Worm (Caenorhabditis elegans): Measurements from ENCODE around the gene F59B2.3.

Gene F59B2.3

DNA sequence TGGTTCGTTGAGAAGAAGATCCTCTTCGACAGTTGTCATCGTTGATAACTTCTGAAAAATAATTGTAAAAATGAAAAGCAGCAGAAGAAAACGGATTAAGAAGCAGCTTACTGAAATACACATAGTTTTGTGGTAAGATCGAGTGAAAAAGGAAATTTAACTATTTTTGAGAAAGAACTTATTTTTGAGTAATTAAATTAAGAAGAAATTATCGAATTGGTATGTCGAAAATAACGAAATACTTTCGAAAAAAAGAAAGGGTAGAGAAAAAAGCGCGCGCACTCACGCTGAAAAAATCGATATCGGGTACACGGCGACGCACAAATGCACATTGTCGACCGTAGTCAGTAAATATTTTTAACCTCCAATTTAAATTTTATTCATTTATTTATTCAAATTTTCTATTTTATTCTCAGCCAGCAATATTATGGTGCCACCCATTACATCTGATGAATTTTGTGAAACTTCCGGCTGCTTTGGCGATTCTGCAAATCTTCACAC, 43.4 kb downstream of the F59B2.3 start, which contains the start of the genes ZK643.5 and ZK643.2 (continued):
- no peak for TF ChIP-seq Y79H2A.3 (GFP tag; conservative IDR thresholded peaks at IDR 0.05)
- no peak for TF ChIP-seq sptf-2 (GFP tag; optimal IDR thresholded peaks at IDR 0.05)
- peak in 1 of 3 experiments; percentile 76 for TF ChIP-seq lin-35 (GFP tag; optimal IDR thresholded peaks at IDR 0.05)
- no peak for TF ChIP-seq nhr-90 (tag; optimal IDR thresholded peaks at IDR 0.05)
- TF ChIP-seq ceh-79 (tag; optimal IDR thresholded peaks at IDR 0.05) = no peak
- TF ChIP-seq xnd-1 (tag; optimal IDR thresholded peaks at IDR 0.05) = no peak

DNA sequence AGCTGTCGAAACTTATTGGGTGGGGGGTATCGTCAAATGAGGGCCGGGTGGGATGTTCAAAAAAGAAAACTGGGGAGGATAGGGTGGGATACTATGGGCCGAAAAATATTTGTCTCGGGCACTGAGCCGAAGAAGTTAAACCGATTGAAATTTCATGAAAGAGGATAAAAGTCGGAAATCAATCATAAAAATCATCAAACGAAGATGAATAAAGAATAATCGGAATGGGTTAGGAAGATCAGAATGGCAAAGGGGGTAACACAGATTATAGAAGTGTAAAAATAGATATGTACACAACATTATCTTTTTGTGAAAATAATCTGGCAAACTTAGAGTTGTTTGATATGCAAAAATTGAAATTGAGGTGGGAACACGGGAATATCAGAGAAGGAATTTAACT, 44.0 kb downstream of the F59B2.3 start:
- TF ChIP-seq nfyb-1 (GFP tag; IDR thresholded peaks at IDR 0.05) (0 out of 2 replicates have a peak, but pooled peaks have one; percentile 16), egl-44 (GFP tag; IDR thresholded peaks at IDR 0.05) (no peak)

DNA sequence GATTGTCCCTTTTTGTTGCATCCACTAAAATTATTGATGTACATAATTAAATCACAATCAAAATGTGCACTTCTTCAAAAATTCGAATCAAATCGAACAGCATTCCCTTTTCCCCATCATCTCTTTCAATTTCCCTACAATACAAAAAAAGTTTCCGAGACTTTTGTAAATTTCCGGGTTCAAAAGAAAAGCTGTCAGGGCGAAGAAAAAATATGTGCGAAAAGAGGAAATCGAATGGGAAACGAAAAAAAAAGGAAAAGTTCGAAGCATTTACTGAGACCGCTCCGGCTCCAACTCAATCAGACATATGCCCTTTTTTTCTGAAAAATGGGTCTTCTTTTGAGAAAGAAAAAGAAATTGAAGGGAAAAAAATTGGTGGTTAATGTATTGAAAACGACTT, 50.4 kb downstream of the F59B2.3 start:
- TF ChIP-seq madf-6 (GFP tag; IDR thresholded peaks at IDR 0.05) = no peak
- TF ChIP-seq zfh-2 (GFP tag; conservative IDR thresholded peaks at IDR 0.05) = no peak
- no peak for TF ChIP-seq ZK185.1 (tag; optimal IDR thresholded peaks at IDR 0.05; ENCODE audit: poor library complexity, severe bottlenecking)
- TF ChIP-seq ztf-18 (tag; optimal IDR thresholded peaks at IDR 0.05) = no peak
- no peak for TF ChIP-seq egrh-3 (GFP tag; IDR thresholded peaks at IDR 0.05)
- TF ChIP-seq ztf-26 (tag; optimal IDR thresholded peaks at IDR 0.05) = no peak
- TF ChIP-seq D2030.7 (GFP tag; IDR thresholded peaks at IDR 0.05) = no peak
- no peak for TF ChIP-seq dox-1 (GFP tag; IDR thresholded peaks at IDR 0.05)
- no peak for TF ChIP-seq dpff-1 (tag; optimal IDR thresholded peaks at IDR 0.05)
- TF ChIP-seq F49E8.2 (tag; optimal IDR thresholded peaks at IDR 0.05; ENCODE audit: insufficient read depth) = no peak
- no peak for TF ChIP-seq ccch-3 (GFP tag; optimal IDR thresholded peaks at IDR 0.05)

Measured in whole organism, young adult.